Worm (Caenorhabditis elegans) whole organism, L1 larva: ENCODE measurements around the gene sqv-8.

Experiments used
- C34B4.2 ChIP-seq: sonication (generic microtip); optimal IDR thresholded peaks from 2 replicates; lab custom pipeline; 2017; ENCODE audit warnings: mild to moderate bottlenecking, missing genetic modification characterization, missing compliant biosample characterization
- F16B12.6 ChIP-seq: fragments of 150-350 bp; optimal IDR thresholded peaks from 2 replicates; lab custom pipeline; 2014; ENCODE audit warnings: missing biosample characterization, missing genetic modification characterization
- Y116A8C.19 ChIP-seq: sonication (generic microtip); optimal IDR thresholded peaks from 2 replicates; lab custom pipeline; 2016; ENCODE audit warnings: missing compliant biosample characterization, missing genetic modification characterization, borderline replicate concordance
- ama-1 ChIP-seq: fragments of 150-350 bp; optimal IDR thresholded peaks from 2 replicates; lab custom pipeline; 2014
- ceh-8 ChIP-seq: fragments of 200-800 bp; sonication (Bioruptor generic); optimal IDR thresholded peaks from 2 replicates; lab custom pipeline; 2018; ENCODE audit warnings: mild to moderate bottlenecking, missing genetic modification characterization, moderate library complexity, missing compliant biosample characterization
- ceh-82 ChIP-seq, 3 experiments: fragments of 150-350 bp in 1 of 3; sonication (generic microtip) in 2 of 3; optimal IDR thresholded peaks; 2 replicates each; lab custom pipeline; 2014 to 2017; ENCODE audit warnings: missing biosample characterization in 3 of 3, missing genetic modification characterization in 3 of 3
- ceh-88 ChIP-seq: fragments of 200-800 bp; sonication (Bioruptor generic); IDR thresholded peaks from 2 replicates; pipeline ENCODE4 v1.3.6; 2022; ENCODE audit warnings: missing genetic modification characterization, missing compliant biosample characterization
- ces-1 ChIP-seq: fragments of 150-350 bp; optimal IDR thresholded peaks from 2 replicates; lab custom pipeline; 2014; ENCODE audit warnings: missing biosample characterization, missing genetic modification reagents, missing genetic modification characterization
- efl-1 ChIP-seq, 4 experiments: fragments of 150-350 bp; optimal IDR thresholded peaks in 3 of 4; peaks in 1 of 4; 1 replicate in 1 of 4; 2 replicates in 3 of 4; lab custom pipeline; 2014; ENCODE audit warnings: missing biosample characterization in 2 of 4, missing genetic modification characterization in 2 of 4, missing genetic modification reagents in 2 of 4
- efl-3 ChIP-seq: fragments of 200-800 bp; sonication (Bioruptor generic); optimal IDR thresholded peaks from 2 replicates; lab custom pipeline; 2018; ENCODE audit warnings: mild to moderate bottlenecking, missing genetic modification characterization, missing compliant biosample characterization
- elt-2 ChIP-seq: sonication (generic microtip); optimal IDR thresholded peaks from 2 replicates; lab custom pipeline; 2016; ENCODE audit warnings: missing genetic modification characterization, mild to moderate bottlenecking, inconsistent platforms, missing compliant biosample characterization, missing genetic modification reagents
- fkh-10 ChIP-seq: sonication (generic microtip); optimal IDR thresholded peaks from 2 replicates; lab custom pipeline; 2017; ENCODE audit warnings: missing biosample characterization, missing genetic modification reagents, missing genetic modification characterization
- grh-1 ChIP-seq: fragments of 200-800 bp; sonication (Bioruptor generic); IDR thresholded peaks from 2 replicates; pipeline ENCODE4 v1.3.6; 2022; ENCODE audit warnings: missing genetic modification reagents, missing genetic modification characterization, missing compliant biosample characterization
- hlh-4 ChIP-seq: sonication (generic microtip); optimal IDR thresholded peaks from 2 replicates; lab custom pipeline; 2016; ENCODE audit warnings: mild to moderate bottlenecking, missing genetic modification characterization, missing compliant biosample characterization
- hpl-2 ChIP-seq: fragments of 150-350 bp; optimal IDR thresholded peaks from 2 replicates; lab custom pipeline; 2014; ENCODE audit warnings: missing biosample characterization, missing genetic modification reagents, missing genetic modification characterization
- irx-1 ChIP-seq: sonication (generic microtip); optimal IDR thresholded peaks from 2 replicates; lab custom pipeline; 2016; ENCODE audit warnings: missing genetic modification characterization, missing compliant biosample characterization
- isw-1 ChIP-seq: fragments of 200-800 bp; sonication (Bioruptor generic); IDR thresholded peaks from 2 replicates; pipeline ENCODE4 v1.3.6; 2022; ENCODE audit warnings: missing genetic modification characterization, missing compliant biosample characterization
- jun-1 ChIP-seq: fragments of 150-350 bp; optimal IDR thresholded peaks from 2 replicates; lab custom pipeline; 2014; ENCODE audit warnings: missing biosample characterization, missing genetic modification reagents, missing genetic modification characterization
- lin-13 ChIP-seq: fragments of 150-350 bp; optimal IDR thresholded peaks from 2 replicates; lab custom pipeline; 2014; ENCODE audit warnings: missing biosample characterization, missing genetic modification reagents, missing genetic modification characterization
- lin-14 ChIP-seq: fragments of 200-800 bp; sonication (Bioruptor generic); optimal IDR thresholded peaks from 2 replicates; lab custom pipeline; 2018; ENCODE audit warnings: mild to moderate bottlenecking, missing genetic modification characterization, moderate library complexity, missing compliant biosample characterization
- lin-15B ChIP-seq: fragments of 150-350 bp; sonication (generic microtip); optimal IDR thresholded peaks from 3 replicates; lab custom pipeline; 2014; ENCODE audit warnings: missing biosample characterization, missing genetic modification characterization
- lin-35 ChIP-seq, 2 experiments: fragments of 150-350 bp; optimal IDR thresholded peaks; 2 replicates each; lab custom pipeline; 2014; ENCODE audit warnings: missing biosample characterization in 2 of 2, missing genetic modification characterization in 2 of 2, missing genetic modification reagents in 2 of 2
- lin-39 ChIP-seq: fragments of 150-350 bp; optimal IDR thresholded peaks from 2 replicates; lab custom pipeline; 2014; ENCODE audit warnings: missing biosample characterization, missing genetic modification reagents, missing genetic modification characterization
- lsy-2 ChIP-seq, 2 experiments: fragments of 150-350 bp; optimal IDR thresholded peaks; 2 replicates each; lab custom pipeline; 2014; ENCODE audit warnings: missing biosample characterization in 2 of 2, missing genetic modification characterization in 2 of 2
- mab-9 ChIP-seq: fragments of 200-800 bp; sonication (Bioruptor generic); IDR thresholded peaks from 2 replicates; pipeline ENCODE4 v1.3.6; 2022; ENCODE audit warnings: missing genetic modification reagents, missing genetic modification characterization, missing compliant biosample characterization
- mdl-1 ChIP-seq, 2 experiments: fragments of 150-350 bp; optimal IDR thresholded peaks; 2 replicates each; lab custom pipeline; 2014 to 2017; ENCODE audit warnings: missing biosample characterization in 2 of 2, missing genetic modification characterization in 2 of 2, inconsistent platforms in 1 of 2
- mef-2 ChIP-seq: fragments of 150-350 bp; optimal IDR thresholded peaks from 2 replicates; lab custom pipeline; 2014; ENCODE audit warnings: missing biosample characterization, missing genetic modification characterization
- mep-1 ChIP-seq: fragments of 150-350 bp; optimal IDR thresholded peaks from 2 replicates; lab custom pipeline; 2014; ENCODE audit warnings: missing biosample characterization, missing genetic modification characterization
- nhr-11 ChIP-seq: fragments of 150-350 bp; optimal IDR thresholded peaks from 2 replicates; lab custom pipeline; 2014; ENCODE audit warnings: missing biosample characterization, missing genetic modification characterization
- nhr-12 ChIP-seq: sonication (generic microtip); optimal IDR thresholded peaks from 2 replicates; lab custom pipeline; 2017; ENCODE audit warnings: missing biosample characterization, missing genetic modification characterization
- nhr-20 ChIP-seq: sonication (generic microtip); optimal IDR thresholded peaks from 2 replicates; lab custom pipeline; 2016; ENCODE audit warnings: mild to moderate bottlenecking, missing genetic modification characterization, missing compliant biosample characterization
- nhr-28 ChIP-seq: fragments of 150-350 bp; optimal IDR thresholded peaks from 2 replicates; lab custom pipeline; 2014; ENCODE audit warnings: missing biosample characterization, missing genetic modification characterization
- nhr-47 ChIP-seq: sonication (generic microtip); optimal IDR thresholded peaks from 2 replicates; lab custom pipeline; 2016; ENCODE audit warnings: mild to moderate bottlenecking, missing genetic modification characterization, moderate library complexity, missing compliant biosample characterization
- nhr-71 ChIP-seq: sonication (generic microtip); optimal IDR thresholded peaks from 2 replicates; lab custom pipeline; 2016; ENCODE audit warnings: mild to moderate bottlenecking, missing genetic modification characterization, moderate library complexity, missing compliant biosample characterization
- nhr-76 ChIP-seq: sonication (generic microtip); optimal IDR thresholded peaks from 2 replicates; lab custom pipeline; 2017; ENCODE audit warnings: missing biosample characterization, missing genetic modification characterization
- nhr-84 ChIP-seq: sonication (generic microtip); optimal IDR thresholded peaks from 2 replicates; lab custom pipeline; 2017; ENCODE audit warnings: missing biosample characterization, missing genetic modification characterization
- nhr-85 ChIP-seq: sonication (generic microtip); peaks from one replicate; lab custom pipeline; 2016; ENCODE audit warnings: missing genetic modification characterization, inconsistent platforms, missing compliant biosample characterization
- nhr-90 ChIP-seq: sonication (generic microtip); optimal IDR thresholded peaks from 2 replicates; lab custom pipeline; 2016; ENCODE audit warnings: mild to moderate bottlenecking, missing genetic modification characterization, missing compliant biosample characterization; ENCODE audit not compliant: poor library complexity
- pqm-1 ChIP-seq: sonication (generic microtip); optimal IDR thresholded peaks from 3 replicates; lab custom pipeline; 2017; ENCODE audit warnings: missing biosample characterization, missing genetic modification characterization
- skn-1 ChIP-seq: fragments of 150-350 bp; optimal IDR thresholded peaks from 2 replicates; lab custom pipeline; 2014; ENCODE audit warnings: missing biosample characterization, missing genetic modification characterization
- snpc-4 ChIP-seq: fragments of 150-350 bp; optimal IDR thresholded peaks from 2 replicates; lab custom pipeline; 2014; ENCODE audit warnings: missing biosample characterization, missing genetic modification characterization
- sox-4 ChIP-seq: sonication (generic microtip); optimal IDR thresholded peaks from 2 replicates; lab custom pipeline; 2016; ENCODE audit warnings: missing genetic modification characterization, missing compliant biosample characterization
- sup-37 ChIP-seq: fragments of 200-800 bp; sonication (Bioruptor generic); optimal IDR thresholded peaks from 2 replicates; lab custom pipeline; 2018; ENCODE audit warnings: mild to moderate bottlenecking, missing genetic modification characterization, missing compliant biosample characterization
- tlp-1 ChIP-seq: fragments of 150-350 bp; optimal IDR thresholded peaks from 2 replicates; lab custom pipeline; 2014; ENCODE audit warnings: missing biosample characterization, missing genetic modification characterization
- unc-130 ChIP-seq: fragments of 150-350 bp; optimal IDR thresholded peaks from 2 replicates; lab custom pipeline; 2017; ENCODE audit warnings: missing biosample characterization, missing genetic modification characterization, inconsistent platforms
- unc-62 ChIP-seq: fragments of 150-350 bp; optimal IDR thresholded peaks from 2 replicates; lab custom pipeline; 2014; ENCODE audit warnings: missing biosample characterization, missing genetic modification reagents, missing genetic modification characterization
- unc-86 ChIP-seq: sonication (generic microtip); optimal IDR thresholded peaks from 2 replicates; lab custom pipeline; 2016; ENCODE audit warnings: missing genetic modification characterization, missing compliant biosample characterization
- zag-1 ChIP-seq: fragments of 150-350 bp; optimal IDR thresholded peaks from 2 replicates; lab custom pipeline; 2014; ENCODE audit warnings: missing biosample characterization, missing genetic modification characterization
- zip-4 ChIP-seq: fragments of 200-800 bp; sonication (Bioruptor generic); optimal IDR thresholded peaks from 2 replicates; lab custom pipeline; 2018; ENCODE audit warnings: mild to moderate bottlenecking, missing genetic modification characterization, moderate library complexity, missing compliant biosample characterization
- ztf-11 ChIP-seq, 2 experiments: sonication (generic microtip); optimal IDR thresholded peaks; 2 replicates each; lab custom pipeline; 2016 to 2017; ENCODE audit warnings: missing genetic modification characterization in 2 of 2, missing biosample characterization in 1 of 2, missing compliant biosample characterization in 1 of 2
- ztf-4 ChIP-seq: fragments of 150-350 bp; optimal IDR thresholded peaks from 2 replicates; lab custom pipeline; 2014; ENCODE audit warnings: missing biosample characterization, missing genetic modification characterization

sqv-8 gene

ce11 chrII:9601679-9602078, 45.1 kb upstream of the sqv-8 start (continued):
- no peak for TF ChIP-seq F16B12.6
- TF ChIP-seq lsy-2 (tag; optimal IDR thresholded peaks at IDR 0.05; lab: Kevin White, UChicago) = peak; percentile 53 to 64
- TF ChIP-seq mab-9 = no peak
- TF ChIP-seq ama-1 (lab: Kevin White, UChicago) = peak; percentile 68
- TF ChIP-seq ztf-4 = peak; percentile 80
- no peak for TF ChIP-seq unc-62 (GFP tag; lab: Kevin White, UChicago)
- peak; percentile 11 for TF ChIP-seq nhr-47 (tag; lab: Kevin White, UChicago)
- TF ChIP-seq ceh-82 (tag; optimal IDR thresholded peaks at IDR 0.05; lab: Kevin White, UChicago) = no peak
- no peak for TF ChIP-seq hlh-4 (tag; lab: Kevin White, UChicago)
- no peak for TF ChIP-seq ztf-11 (tag; optimal IDR thresholded peaks at IDR 0.05; lab: Kevin White, UChicago)
- no peak for TF ChIP-seq jun-1
- no peak for TF ChIP-seq tlp-1 (tag; lab: Kevin White, UChicago)
- no peak for TF ChIP-seq isw-1 (GFP tag; lab: Robert Waterston, UW)
- no peak for TF ChIP-seq efl-1 (optimal IDR thresholded peaks at IDR 0.05; lab: Kevin White, UChicago)
- TF ChIP-seq efl-1 (GFP tag; optimal IDR thresholded peaks at IDR 0.05 in 1 of 2; lab: Kevin White, UChicago) = peak in 1 of 2 experiments; percentile 90
- peak; percentile 81 for TF ChIP-seq unc-130 (tag; lab: Kevin White, UChicago)
- peak in 1 of 2 experiments; percentile 92 for TF ChIP-seq mdl-1 (tag; optimal IDR thresholded peaks at IDR 0.05; lab: Kevin White, UChicago)
- no peak for TF ChIP-seq unc-86 (tag; lab: Kevin White, UChicago)
- no peak for TF ChIP-seq C34B4.2 (tag; lab: Kevin White, UChicago)
- no peak for TF ChIP-seq nhr-76 (tag; lab: Kevin White, UChicago)
- no peak for TF ChIP-seq fkh-10
- no peak for TF ChIP-seq efl-3 (GFP tag; lab: Kevin White, UChicago)
- no peak for TF ChIP-seq pqm-1 (tag; lab: Kevin White, UChicago)
- no peak for TF ChIP-seq lin-15B (tag; lab: Kevin White, UChicago)
- no peak for TF ChIP-seq zag-1 (tag; lab: Kevin White, UChicago)
- no peak for TF ChIP-seq nhr-11 (tag; lab: Kevin White, UChicago)
- peak; percentile 83 for TF ChIP-seq lin-14 (GFP tag; lab: Kevin White, UChicago)
- no peak for TF ChIP-seq nhr-84 (tag; lab: Kevin White, UChicago)
- TF ChIP-seq nhr-90 = peak; percentile 66
- no peak for TF ChIP-seq ceh-8 (GFP tag; lab: Kevin White, UChicago)
- TF ChIP-seq mep-1 (tag; lab: Kevin White, UChicago) = peak; percentile 24
- peak; percentile 88 for TF ChIP-seq nhr-71 (tag; lab: Kevin White, UChicago)
- no peak for TF ChIP-seq zip-4 (GFP tag; lab: Kevin White, UChicago)
- peak; percentile 92 for TF ChIP-seq nhr-20 (tag; lab: Kevin White, UChicago)
- TF ChIP-seq Y116A8C.19 (tag; lab: Kevin White, UChicago) = no peak
- no peak for TF ChIP-seq nhr-28 (tag; lab: Kevin White, UChicago)
- no peak for TF ChIP-seq ces-1 (GFP tag; lab: Kevin White, UChicago)
- no peak for TF ChIP-seq ceh-88
- TF ChIP-seq mef-2 (tag; lab: Kevin White, UChicago) = no peak
- TF ChIP-seq lin-13 = peak; percentile 44
- no peak for TF ChIP-seq snpc-4 (tag; lab: Kevin White, UChicago)
- TF ChIP-seq elt-2 (tag; lab: Kevin White, UChicago) = no peak
- TF ChIP-seq lin-39 (tag; lab: Kevin White, UChicago) = peak; percentile 12
- no peak for TF ChIP-seq hpl-2 (GFP tag; lab: Kevin White, UChicago)

- TF ChIP-seq irx-1 (tag; lab: Kevin White, UChicago) (no peak), zip-4 (GFP tag; lab: Kevin White, UChicago) (no peak), hpl-2 (GFP tag; lab: Kevin White, UChicago) (no peak), hlh-4 (tag; lab: Kevin White, UChicago) (no peak), snpc-4 (tag; lab: Kevin White, UChicago) (no peak), mep-1 (tag; lab: Kevin White, UChicago) (no peak), nhr-12 (no peak), lin-39 (tag; lab: Kevin White, UChicago) (no peak), lin-35 (GFP tag; optimal IDR thresholded peaks at IDR 0.05; lab: Kevin White, UChicago) (no peak), nhr-85 (tag; lab: Kevin White, UChicago) (peak; percentile 70), sup-37 (GFP tag; lab: Kevin White, UChicago) (no peak), nhr-76 (tag; lab: Kevin White, UChicago) (no peak), lin-14 (GFP tag; lab: Kevin White, UChicago) (peak; percentile 5), efl-1 (optimal IDR thresholded peaks at IDR 0.05; lab: Kevin White, UChicago) (no peak), efl-1 (GFP tag; optimal IDR thresholded peaks at IDR 0.05 in 1 of 2; lab: Kevin White, UChicago) (peak in 1 of 2 experiments; percentile 50), skn-1 (tag; lab: Kevin White, UChicago) (no peak), sox-4 (tag; lab: Kevin White, UChicago) (no peak), nhr-20 (tag; lab: Kevin White, UChicago) (peak; percentile 55), ceh-88 (no peak), grh-1 (GFP tag; lab: Robert Waterston, UW) (no peak), F16B12.6 (no peak), tlp-1 (tag; lab: Kevin White, UChicago) (no peak)
Observed at ce11 chrII:9602566-9602965, 44.2 kb upstream of the sqv-8 start.
